Worm (Caenorhabditis elegans) whole organism, L2 larva: ENCODE measurements around the gene pmp-4.

Source experiments
- elt-1 ChIP-seq: fragments of 150-350 bp; optimal IDR thresholded peaks from 2 replicates; lab custom pipeline; 2014; ENCODE audit warnings: missing biosample characterization, missing genetic modification characterization
- elt-3 ChIP-seq: sonication (generic microtip); optimal IDR thresholded peaks from 2 replicates; lab custom pipeline; 2017; ENCODE audit warnings: missing biosample characterization, missing genetic modification characterization
- mbf-1 ChIP-seq: sonication (generic microtip); optimal IDR thresholded peaks from 2 replicates; lab custom pipeline; 2017; ENCODE audit warnings: missing biosample characterization, missing genetic modification characterization
- nhr-10 ChIP-seq: sonication (generic microtip); optimal IDR thresholded peaks from 2 replicates; lab custom pipeline; 2017; ENCODE audit warnings: missing biosample characterization, missing genetic modification characterization
- unc-39 ChIP-seq: fragments of 150-350 bp; optimal IDR thresholded peaks from 2 replicates; lab custom pipeline; 2014; ENCODE audit warnings: missing biosample characterization, missing genetic modification characterization

- TF ChIP-seq nhr-10 = no peak
- TF ChIP-seq elt-1 (tag; lab: Kevin White, UChicago) = no peak
- no peak for TF ChIP-seq elt-3 (tag; lab: Kevin White, UChicago)
- no peak for TF ChIP-seq mbf-1
- TF ChIP-seq unc-39 (tag; lab: Kevin White, UChicago) = no peak
Measured at ce11 chrIV:17382029-17382428, 23.4 kb downstream of the pmp-4 start, which contains the start of gene C30H6.8.
